Worm (Caenorhabditis elegans) whole organism, L4/young adult: Measurements from ENCODE around the gene pfd-4.
"Not testable (repeated sequence)": the region's sequence is repeated elsewhere in the genome, so short reads cannot be mapped to it uniquely, and the experiment has no call there.

Experiments
- W03F9.2 ChIP-seq: fragments of 150-350 bp; optimal IDR thresholded peaks from 2 replicates; lab custom pipeline; 2014; ENCODE audit warnings: missing biosample characterization, missing genetic modification characterization
- dao-5 ChIP-seq: sonication (generic microtip); optimal IDR thresholded peaks from 2 replicates; lab custom pipeline; 2016; ENCODE audit warnings: missing genotype, missing genetic modification characterization, moderate library complexity, missing compliant biosample characterization
- him-1 ChIP-seq: sonication (generic microtip); optimal IDR thresholded peaks from 2 replicates; lab custom pipeline; 2016; ENCODE audit warnings: missing genotype, missing genetic modification reagents, missing genetic modification characterization, missing compliant biosample characterization

The pfd-4 gene

ce11 chrIV:11304970-11305369 is 10.0 kb upstream of the pfd-4 start:
- TF ChIP-seq him-1 (tag; lab: Kevin White, UChicago), result no peak
- TF ChIP-seq W03F9.2 (tag; lab: Kevin White, UChicago), result no peak
- TF ChIP-seq dao-5 (tag; lab: Kevin White, UChicago), result no peak

DNA sequence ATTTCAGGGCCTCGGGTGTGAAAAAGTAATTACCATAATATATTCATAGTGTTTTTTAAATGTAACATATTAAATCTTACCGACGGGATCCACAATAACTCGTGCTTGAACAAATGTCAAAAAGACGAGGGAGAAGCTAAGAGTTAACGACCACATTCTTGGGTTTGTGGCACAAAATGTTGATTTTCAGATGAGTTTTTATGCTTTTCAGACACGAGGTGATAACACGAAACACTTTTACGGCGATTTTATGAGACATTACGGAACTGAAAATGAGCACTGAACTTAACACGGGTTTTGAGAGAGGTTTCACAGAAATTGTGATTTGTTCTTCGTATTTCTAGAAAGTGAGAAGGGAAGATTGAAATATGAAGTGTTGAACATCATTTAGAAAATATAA is 8.5 kb upstream of the pfd-4 start, which contains the start of gene B0035.13:
TSS of gene B0035.13 (minus strand) at position 173 of the 400 bp plus-strand sequence.
- TF ChIP-seq dao-5 (tag; lab: Kevin White, UChicago), result no peak
- no peak for TF ChIP-seq him-1 (tag; lab: Kevin White, UChicago)
- no peak for TF ChIP-seq W03F9.2 (tag; lab: Kevin White, UChicago)

ce11 chrIV:11307770-11308169 is 7.2 kb upstream of the pfd-4 start:
- TF ChIP-seq W03F9.2 (tag; lab: Kevin White, UChicago), result no peak
- TF ChIP-seq dao-5 (tag; lab: Kevin White, UChicago), result no peak
- TF ChIP-seq him-1 (tag; lab: Kevin White, UChicago), result no peak

- TF ChIP-seq him-1 (tag; lab: Kevin White, UChicago), result no peak
- TF ChIP-seq dao-5 (tag; lab: Kevin White, UChicago), result no peak
- TF ChIP-seq W03F9.2 (tag; lab: Kevin White, UChicago), result peak; percentile 49
Measured at ce11 chrIV:11310624-11311023, 4.4 kb upstream of the pfd-4 start, which contains the start of gene znf-207. Gene znf-207, plus strand, starts transcription at chrIV:11310972.

- no peak for TF ChIP-seq W03F9.2 (tag; lab: Kevin White, UChicago)
- no peak for TF ChIP-seq him-1 (tag; lab: Kevin White, UChicago)
- TF ChIP-seq dao-5 (tag; lab: Kevin White, UChicago), result no peak
Measured at ce11 chrIV:11311484-11311883, 3.5 kb upstream of the pfd-4 start.

ce11 chrIV:11313880-11314279 is 1.1 kb upstream of the pfd-4 start, which contains the start of gene dnj-2:
Gene dnj-2, minus strand, starts transcription at chrIV:11313980.
- TF ChIP-seq him-1 (tag; lab: Kevin White, UChicago) (no peak), W03F9.2 (tag; lab: Kevin White, UChicago) (no peak), dao-5 (tag; lab: Kevin White, UChicago) (no peak)

ce11 chrIV:11315688-11316087 is 681 bp downstream of the pfd-4 start:
- no peak for TF ChIP-seq him-1 (tag; lab: Kevin White, UChicago)
- no peak for TF ChIP-seq dao-5 (tag; lab: Kevin White, UChicago)
- TF ChIP-seq W03F9.2 (tag; lab: Kevin White, UChicago), result no peak

- TF ChIP-seq W03F9.2 (tag; lab: Kevin White, UChicago), result no peak
Measured at ce11 chrIV:11316106-11316505, 1.1 kb downstream of the pfd-4 start.

- TF ChIP-seq W03F9.2 (tag; lab: Kevin White, UChicago), result no peak
- no peak for TF ChIP-seq dao-5 (tag; lab: Kevin White, UChicago)
- TF ChIP-seq him-1 (tag; lab: Kevin White, UChicago), result no peak
Measured at ce11 chrIV:11316640-11317039, 1.6 kb downstream of the pfd-4 start.

ce11 chrIV:11317119-11317518 is 2.1 kb downstream of the pfd-4 start, which contains the start of gene gspd-1:
Gene gspd-1, plus strand, starts transcription at chrIV:11317419.
- TF ChIP-seq dao-5 (tag; lab: Kevin White, UChicago) (no peak), W03F9.2 (tag; lab: Kevin White, UChicago) (no peak), him-1 (tag; lab: Kevin White, UChicago) (no peak)

DNA sequence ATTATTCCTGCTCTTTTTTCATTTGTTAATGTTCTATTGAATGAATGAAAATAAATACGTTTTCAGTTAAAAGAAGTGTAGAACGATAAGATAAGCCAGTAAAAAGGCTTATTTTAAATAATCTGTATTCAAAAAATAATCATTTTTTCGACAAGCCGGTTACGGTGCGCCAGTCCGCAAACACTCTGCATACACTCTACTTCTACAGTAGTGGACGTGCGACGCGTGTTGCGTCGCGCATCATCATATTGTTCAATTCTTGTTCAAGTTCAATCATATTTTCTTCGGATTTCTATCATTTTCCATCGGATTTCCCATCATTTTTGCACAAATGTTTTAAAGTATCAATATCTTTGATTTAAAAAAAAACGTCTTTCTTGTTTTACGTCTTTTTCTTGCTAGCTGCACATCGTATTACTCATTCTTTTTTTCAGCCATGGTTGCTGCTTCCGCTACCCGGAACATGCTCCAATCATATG is 4.9 kb downstream of the pfd-4 start, which contains the start of gene B0035.18:
TSS of gene B0035.18 (plus strand) at position 429 of the 479 bp plus-strand sequence.
- TF ChIP-seq dao-5 (tag; lab: Kevin White, UChicago) (no peak), W03F9.2 (tag; lab: Kevin White, UChicago) (no peak), him-1 (tag; lab: Kevin White, UChicago) (no peak)

DNA sequence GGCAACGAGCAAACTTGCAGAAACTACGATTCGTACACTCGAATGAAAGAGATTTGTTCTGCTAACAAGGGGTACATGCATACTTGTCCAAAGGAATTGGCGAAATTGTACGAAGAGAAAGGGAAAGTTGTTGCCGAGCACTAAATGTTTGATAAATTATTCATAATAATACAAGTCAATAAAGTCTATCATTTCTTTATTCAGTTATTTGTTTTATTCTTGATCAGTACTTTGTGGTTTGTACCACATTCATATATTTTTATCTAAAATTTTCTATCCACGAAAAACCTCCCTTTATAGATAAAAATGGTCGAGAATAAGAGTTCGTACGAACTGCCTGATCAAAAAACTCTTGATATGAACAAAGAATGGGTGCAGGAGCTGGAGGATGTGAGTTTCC is 5.5 kb downstream of the pfd-4 start, which contains the start of gene edg-1:
TSS of gene edg-1 (plus strand) at position 301 of the 400 bp plus-strand sequence.
- TF ChIP-seq dao-5 (tag; lab: Kevin White, UChicago), result no peak
- no peak for TF ChIP-seq W03F9.2 (tag; lab: Kevin White, UChicago)
- TF ChIP-seq him-1 (tag; lab: Kevin White, UChicago), result no peak

ce11 chrIV:11323666-11324065 is 8.7 kb downstream of the pfd-4 start:
- no peak for TF ChIP-seq W03F9.2 (tag; lab: Kevin White, UChicago)
- no peak for TF ChIP-seq dao-5 (tag; lab: Kevin White, UChicago)
- no peak for TF ChIP-seq him-1 (tag; lab: Kevin White, UChicago)

ce11 chrIV:11324741-11325140 is 9.7 kb downstream of the pfd-4 start, which contains the start of gene his-48:
Gene his-48, plus strand, starts transcription at chrIV:11324745.
- not testable (repeated sequence) for TF ChIP-seq W03F9.2, dao-5, him-1 (tag; lab: Kevin White, UChicago)
